Fruit fly (Drosophila melanogaster) whole organism, adult: ENCODE data around the gene CG10761.

Experiments used
- CG11617 ChIP-seq: fragments of 200-800 bp; sonication (Bioruptor generic); optimal IDR thresholded peaks from 2 replicates; lab custom pipeline; 2017; ENCODE audit warnings: mild to moderate bottlenecking, missing biosample characterization, missing genetic modification reagents, missing genetic modification characterization
- CG33017 ChIP-seq: fragments of 200-800 bp; sonication (Bioruptor generic); optimal IDR thresholded peaks from 2 replicates; lab custom pipeline; 2018; ENCODE audit warnings: missing biosample characterization, mild to moderate bottlenecking, missing genetic modification characterization, moderate library complexity
- CG5204 ChIP-seq: fragments of 200-800 bp; sonication (Bioruptor generic); optimal IDR thresholded peaks from 2 replicates; lab custom pipeline; 2016; ENCODE audit warnings: missing biosample characterization, missing genetic modification characterization
- CG7045 ChIP-seq: fragments of 200-800 bp; sonication (Bioruptor generic); optimal IDR thresholded peaks from 2 replicates; lab custom pipeline; 2017; ENCODE audit warnings: missing biosample characterization, mild to moderate bottlenecking, missing genetic modification characterization
- CG7101 ChIP-seq: fragments of 200-800 bp; sonication (Bioruptor generic); optimal IDR thresholded peaks from 2 replicates; lab custom pipeline; 2018; ENCODE audit warnings: missing biosample characterization, mild to moderate bottlenecking, missing genetic modification characterization, moderate library complexity
- Clk ChIP-seq: fragments of 200-800 bp; sonication (Bioruptor generic); optimal IDR thresholded peaks from 2 replicates; lab custom pipeline; 2017; ENCODE audit warnings: missing biosample characterization, missing genetic modification characterization
- Crg-1 ChIP-seq: fragments of 200-800 bp; sonication (Bioruptor generic); optimal IDR thresholded peaks from 2 replicates; lab custom pipeline; 2016; ENCODE audit warnings: missing biosample characterization, missing genetic modification characterization
- Hr96 ChIP-seq: fragments of 200-800 bp; sonication (Bioruptor generic); optimal IDR thresholded peaks from 2 replicates; lab custom pipeline; 2016; ENCODE audit warnings: missing biosample characterization, missing genetic modification characterization
- Mnt ChIP-seq: fragments of 200-800 bp; sonication (Bioruptor generic); optimal IDR thresholded peaks from 2 replicates; lab custom pipeline; 2016; ENCODE audit warnings: missing biosample characterization, mild to moderate bottlenecking, missing genetic modification characterization
- bab1 ChIP-seq: fragments of 200-800 bp; sonication (Bioruptor generic); optimal IDR thresholded peaks from 3 replicates; lab custom pipeline; 2019; ENCODE audit warnings: missing biosample characterization, mild to moderate bottlenecking, missing genetic modification characterization, moderate library complexity
- kay ChIP-seq: fragments of 200-800 bp; sonication (Bioruptor generic); peaks from one replicate; lab custom pipeline; 2016; ENCODE audit warnings: missing biosample characterization, missing genetic modification characterization, borderline replicate concordance
- ovo ChIP-seq: fragments of 200-800 bp; sonication (Bioruptor generic); optimal IDR thresholded peaks from 2 replicates; lab custom pipeline; 2016; ENCODE audit warnings: missing biosample characterization, missing genetic modification characterization
- tj ChIP-seq: fragments of 200-800 bp; sonication (Bioruptor generic); optimal IDR thresholded peaks from 3 replicates; lab custom pipeline; 2017; ENCODE audit warnings: missing biosample characterization, mild to moderate bottlenecking, missing genetic modification characterization, moderate library complexity
- toe ChIP-seq: fragments of 200-800 bp; sonication (Bioruptor generic); optimal IDR thresholded peaks from 2 replicates; lab custom pipeline; 2016; ENCODE audit warnings: missing biosample characterization, missing genetic modification characterization

DNA sequence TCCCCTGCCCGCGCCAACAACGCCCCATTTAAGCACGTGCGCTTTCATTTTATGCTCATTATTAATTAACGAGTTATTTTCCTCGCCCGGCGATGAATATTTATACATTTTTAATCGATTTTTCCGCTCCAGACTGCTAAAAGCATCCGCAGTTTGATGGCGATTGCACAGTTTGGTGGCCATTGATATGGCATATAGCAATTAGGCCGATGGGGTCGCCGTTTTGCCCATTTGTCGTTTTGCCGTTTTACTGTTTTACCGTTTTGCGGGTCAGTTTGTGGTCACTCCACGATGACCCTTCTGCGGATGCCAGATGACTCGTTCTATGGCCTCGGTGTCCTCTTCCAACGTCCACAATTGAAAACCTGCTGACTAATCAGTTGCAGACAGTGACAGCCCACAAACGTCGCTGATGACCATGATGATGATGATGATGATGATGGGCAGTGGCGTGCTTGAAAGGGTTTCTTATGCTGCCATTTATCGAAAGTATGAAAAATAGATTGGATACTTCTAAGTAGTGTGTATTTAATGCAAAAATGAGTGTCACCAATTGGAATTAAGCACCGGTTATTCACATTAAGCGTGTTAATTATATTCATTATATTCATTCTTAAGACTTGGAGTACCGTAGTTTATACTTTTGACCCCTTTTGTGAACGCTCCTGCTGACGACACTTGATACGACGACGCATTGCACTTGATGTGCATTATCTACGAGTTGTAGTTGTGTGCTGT lies 49.3 kb upstream of the CG10761 start:
- no peak for TF ChIP-seq toe (GFP tag; lab: Kevin White, UChicago)
- TF ChIP-seq CG7045 (GFP tag; lab: Kevin White, UChicago), result no peak
- no peak for TF ChIP-seq Crg-1 (GFP tag; lab: Kevin White, UChicago)
- TF ChIP-seq tj (GFP tag; lab: Kevin White, UChicago), result peak; percentile 78
- no peak for TF ChIP-seq kay (GFP tag; lab: Kevin White, UChicago)
- TF ChIP-seq Mnt (GFP tag; lab: Kevin White, UChicago), result no peak
- peak; percentile 31 for TF ChIP-seq CG11617 (GFP tag; lab: Kevin White, UChicago)
- no peak for TF ChIP-seq Clk (GFP tag; lab: Kevin White, UChicago)
- no peak for TF ChIP-seq CG33017 (tag; lab: Kevin White, UChicago)
- TF ChIP-seq Hr96, result no peak
- TF ChIP-seq ovo, result peak; percentile 13
- no peak for TF ChIP-seq bab1 (GFP tag; lab: Kevin White, UChicago)
- TF ChIP-seq CG5204 (GFP tag; lab: Kevin White, UChicago), result no peak
- TF ChIP-seq CG7101 (tag; lab: Kevin White, UChicago), result peak; percentile 49
